Worm (Caenorhabditis elegans) whole organism, L4/young adult: ENCODE results near the gene ZC262.4.

Experiments used
- W03F9.2 ChIP-seq: fragments of 150-350 bp; optimal IDR thresholded peaks from 2 replicates; lab custom pipeline; 2014; ENCODE audit warnings: missing biosample characterization, missing genetic modification characterization
- him-1 ChIP-seq: sonication (generic microtip); optimal IDR thresholded peaks from 2 replicates; lab custom pipeline; 2016; ENCODE audit warnings: missing genotype, missing genetic modification reagents, missing genetic modification characterization, missing compliant biosample characterization

DNA sequence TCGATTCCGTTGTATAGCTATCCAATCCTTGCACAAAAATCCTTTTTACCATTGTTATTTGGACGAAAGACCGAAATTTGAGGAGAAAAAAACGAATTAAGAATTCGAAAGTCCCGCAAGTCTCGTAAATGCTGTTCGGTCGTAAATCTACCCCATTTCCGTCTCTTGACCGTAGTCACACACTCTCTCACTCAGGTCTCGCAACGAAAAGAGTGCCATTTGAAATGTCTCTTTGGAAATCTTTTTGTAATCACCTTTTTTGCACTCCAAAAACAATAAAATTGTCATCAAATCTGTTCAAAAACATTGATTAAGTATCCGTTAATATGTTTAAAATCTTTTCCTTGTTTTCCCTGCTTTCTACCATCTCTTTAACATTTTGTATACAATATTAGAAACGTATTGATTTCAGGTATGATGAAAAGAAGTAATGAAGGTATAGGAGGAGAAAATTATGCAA is 23.9 kb upstream of the ZC262.4 start, which contains the start of the genes R05D3.8 and rfp-1:
- TF ChIP-seq him-1 (tag; lab: Kevin White, UChicago) (no peak), W03F9.2 (tag; lab: Kevin White, UChicago) (peak; percentile 65)
